Worm (Caenorhabditis elegans) whole organism, L2 larva: ENCODE measurements around the gene unc-98.

Source experiments
- ama-1 ChIP-seq: fragments of 150-350 bp; optimal IDR thresholded peaks from 2 replicates; lab custom pipeline; 2018; ENCODE audit warnings: inconsistent platforms
- ceh-82 ChIP-seq: fragments of 150-350 bp; optimal IDR thresholded peaks from 2 replicates; lab custom pipeline; 2014; ENCODE audit warnings: missing biosample characterization, missing genetic modification characterization
- elt-3 ChIP-seq: sonication (generic microtip); optimal IDR thresholded peaks from 2 replicates; lab custom pipeline; 2017; ENCODE audit warnings: missing biosample characterization, missing genetic modification characterization
- lin-11 ChIP-seq: fragments of 150-350 bp; sonication (generic microtip); optimal IDR thresholded peaks from 2 replicates; lab custom pipeline; 2014; ENCODE audit warnings: missing biosample characterization, missing genetic modification characterization, inconsistent platforms, mixed read lengths
- nhr-129 ChIP-seq: fragments of 150-350 bp; optimal IDR thresholded peaks from 2 replicates; lab custom pipeline; 2014; ENCODE audit warnings: missing biosample characterization, missing genetic modification characterization
- nhr-77 ChIP-seq: fragments of 150-350 bp; optimal IDR thresholded peaks from 2 replicates; lab custom pipeline; 2014; ENCODE audit warnings: missing biosample characterization, missing genetic modification characterization
- unc-62 ChIP-seq: fragments of 150-350 bp; optimal IDR thresholded peaks from 2 replicates; lab custom pipeline; 2014; ENCODE audit warnings: missing biosample characterization, missing genetic modification reagents, missing genetic modification characterization

ce11 chrX:7590756-7591155, 17.3 kb upstream of the unc-98 start:
- TF ChIP-seq elt-3 (tag; lab: Kevin White, UChicago) = no peak
- TF ChIP-seq lin-11 (tag; lab: Kevin White, UChicago) = no peak
- TF ChIP-seq ama-1 (lab: Kevin White, UChicago) = no peak
- TF ChIP-seq unc-62 (GFP tag; lab: Kevin White, UChicago) = no peak
- no peak for TF ChIP-seq ceh-82
- no peak for TF ChIP-seq nhr-77 (tag; lab: Kevin White, UChicago)
- TF ChIP-seq nhr-129 = no peak
